Worm (Caenorhabditis elegans): ENCODE data around the gene ZK262.2.
A peak's percentile ranks its signal among the peaks of the same experiment; 100 is the strongest.

ZK262.2 gene

ce11 chrV:18415878-18416277 is 3.1 kb upstream of the ZK262.2 start:
- TF ChIP-seq set-16 (GFP tag; IDR thresholded peaks at IDR 0.05), result peak; percentile 93

- TF ChIP-seq daf-16 (GFP tag; optimal IDR thresholded peaks at IDR 0.05), result no peak
- no peak for TF ChIP-seq daf-16 (tag; optimal IDR thresholded peaks at IDR 0.05)
- TF ChIP-seq tra-1 (GFP tag; IDR thresholded peaks at IDR 0.05), result no peak
- no peak for TF ChIP-seq hlh-30 (tag; optimal IDR thresholded peaks at IDR 0.05; ENCODE audit: insufficient read depth)
- TF ChIP-seq ZK337.2 (GFP tag; IDR thresholded peaks at IDR 0.05), result no peak
- no peak for TF ChIP-seq php-3 (GFP tag; IDR thresholded peaks at IDR 0.05)
- no peak for TF ChIP-seq lin-39 (tag; optimal IDR thresholded peaks at IDR 0.05)
- TF ChIP-seq ceh-44 (GFP tag; IDR thresholded peaks at IDR 0.05), result no peak
- no peak for TF ChIP-seq dve-1 (tag; optimal IDR thresholded peaks at IDR 0.05; ENCODE audit: insufficient read depth)
- no peak for TF ChIP-seq lsy-2 (tag; optimal IDR thresholded peaks at IDR 0.05)
- TF ChIP-seq madf-5 (GFP tag; IDR thresholded peaks at IDR 0.05), result no peak
- no peak for TF ChIP-seq nhr-237 (tag; optimal IDR thresholded peaks at IDR 0.05)
- no peak for TF ChIP-seq daf-19 (GFP tag; conservative IDR thresholded peaks at IDR 0.05)
- no peak for TF ChIP-seq fos-1 (tag; optimal IDR thresholded peaks at IDR 0.05)
- TF ChIP-seq hif-1 (tag; optimal IDR thresholded peaks at IDR 0.05), result no peak
These were observed 1.3 kb upstream of the ZK262.2 start, which contains the start of gene txt-8 for ce11 chrV:18414051-18414450. Gene txt-8, plus strand, starts transcription at chrV:18414351.

- TF ChIP-seq hlh-11 (tag; optimal IDR thresholded peaks at IDR 0.05), result peak; percentile 0
- TF ChIP-seq mdt-29 (GFP tag; IDR thresholded peaks at IDR 0.05), result no peak
- TF ChIP-seq Y5F2A.4 (GFP tag; optimal IDR thresholded peaks at IDR 0.05), result no peak
- no peak for TF ChIP-seq ceh-28 (tag; optimal IDR thresholded peaks at IDR 0.05)
- peak; percentile 80 for TF ChIP-seq duxl-1 (tag; optimal IDR thresholded peaks at IDR 0.05; ENCODE audit: poor library complexity)
- no peak for TF ChIP-seq daf-8 (GFP tag; IDR thresholded peaks at IDR 0.05)
- peak; percentile 59; the same call in 1 of the 2 replicates for TF ChIP-seq F26F4.8 (GFP tag; conservative IDR thresholded peaks at IDR 0.05)
- no peak for TF ChIP-seq spr-3 (GFP tag; optimal IDR thresholded peaks at IDR 0.05)
- 0 out of 2 replicates have a peak, but pooled peaks have one; percentile 26 for TF ChIP-seq tra-1 (GFP tag; IDR thresholded peaks at IDR 0.05)
- no peak for TF ChIP-seq dmd-9 (GFP tag; IDR thresholded peaks at IDR 0.05)
- TF ChIP-seq daf-19 (GFP tag; conservative IDR thresholded peaks at IDR 0.05), result no peak
- TF ChIP-seq jun-1 (tag; optimal IDR thresholded peaks at IDR 0.05), result no peak
- TF ChIP-seq rbr-2 (tag; optimal IDR thresholded peaks at IDR 0.05), result no peak
- TF ChIP-seq egl-43 (GFP tag; IDR thresholded peaks at IDR 0.05), result peak; percentile 73
- TF ChIP-seq sdz-12 (GFP tag; optimal IDR thresholded peaks at IDR 0.05), result no peak
- TF ChIP-seq hlh-30 (tag; optimal IDR thresholded peaks at IDR 0.05; ENCODE audit: insufficient read depth), result no peak
- TF ChIP-seq fkh-10 (GFP tag; optimal IDR thresholded peaks at IDR 0.05), result no peak
- TF ChIP-seq ZK337.2 (GFP tag; IDR thresholded peaks at IDR 0.05), result 0 out of 2 replicates have a peak, but pooled peaks have one; percentile 23
- no peak for TF ChIP-seq Y75B8A.6 (GFP tag; IDR thresholded peaks at IDR 0.05)
- no peak for TF ChIP-seq ceh-62 (tag; optimal IDR thresholded peaks at IDR 0.05)
- no peak for TF ChIP-seq ZK546.5 (tag; optimal IDR thresholded peaks at IDR 0.05)
- TF ChIP-seq php-3 (GFP tag; IDR thresholded peaks at IDR 0.05), result peak; percentile 20; the same call in 1 of the 2 replicates
- no peak for TF ChIP-seq skn-1 (tag; optimal IDR thresholded peaks at IDR 0.05)
- no peak for TF ChIP-seq lin-13 (GFP tag; optimal IDR thresholded peaks at IDR 0.05)
- peak in 1 of 2 experiments; percentile 57; a peak in 1 of 4 replicates for TF ChIP-seq madf-5 (GFP tag; IDR thresholded peaks at IDR 0.05)
- no peak for TF ChIP-seq unc-62 (GFP tag; optimal IDR thresholded peaks at IDR 0.05 in 1 of 2)
- no peak for TF ChIP-seq unc-62 (tag; optimal IDR thresholded peaks at IDR 0.05)
- TF ChIP-seq F10B5.3 (tag; optimal IDR thresholded peaks at IDR 0.05), result no peak
- TF ChIP-seq nhr-10 (tag; optimal IDR thresholded peaks at IDR 0.05), result no peak
- no peak for TF ChIP-seq nhr-76 (tag; optimal IDR thresholded peaks at IDR 0.05)
- TF ChIP-seq dmd-6 (GFP tag; IDR thresholded peaks at IDR 0.05), result peak; percentile 36; the same call in 1 of the 2 replicates
- TF ChIP-seq cey-2 (tag; optimal IDR thresholded peaks at IDR 0.05; ENCODE audit: borderline replicate concordance, insufficient read depth), result no peak
- TF ChIP-seq zfp-3 (GFP tag; conservative IDR thresholded peaks at IDR 0.05), result no peak
- peak; percentile 41; the same call in 1 of the 2 replicates for TF ChIP-seq Y105C5A.15 (GFP tag; IDR thresholded peaks at IDR 0.05)
- no peak for TF ChIP-seq zip-11 (GFP tag; IDR thresholded peaks at IDR 0.05)
- TF ChIP-seq set-16 (GFP tag; IDR thresholded peaks at IDR 0.05), result no peak
- TF ChIP-seq saeg-2 (GFP tag; IDR thresholded peaks at IDR 0.05), result no peak
- TF ChIP-seq lim-7 (GFP tag; IDR thresholded peaks at IDR 0.05), result peak; percentile 79
- TF ChIP-seq hif-1 (tag; optimal IDR thresholded peaks at IDR 0.05), result no peak
These were observed 436 bp downstream of the ZK262.2 start for ce11 chrV:18412351-18412750.
